Worm (Caenorhabditis elegans): Measurements from ENCODE around the gene F40G9.19.

ce11 chrIII:131627-132026, 42.0 kb upstream of the F40G9.19 start:
- TF ChIP-seq him-1 (tag; optimal IDR thresholded peaks at IDR 0.05), result no peak
- TF ChIP-seq dao-5 (tag; optimal IDR thresholded peaks at IDR 0.05), result no peak
